Fruit fly (Drosophila melanogaster) whole organism, larva: ENCODE measurements around the gene Nph.

Experiments used
- noc ChIP-seq: fragments of 200-800 bp; sonication (Bioruptor generic); optimal IDR thresholded peaks from 3 replicates; lab custom pipeline; 2019; ENCODE audit warnings: missing biosample characterization, mild to moderate bottlenecking, missing genetic modification characterization, moderate library complexity

The Nph gene

dm6 chr3R:30004648-30005047 is at the start of gene Nph, which contains the start of gene Nlp:
Gene Nph (minus strand): TSS chr3R:30004861.
Gene Nlp (plus strand): TSS chr3R:30004785.
- TF ChIP-seq noc (tag; lab: Kevin White, UChicago), result peak; percentile 34

dm6 chr3R:30052455-30053046 is 47.9 kb upstream of the Nph start, which contains the start of gene Jasper:
Gene Jasper (plus strand): TSS chr3R:30052514.
- TF ChIP-seq noc (tag; lab: Kevin White, UChicago), result no peak

dm6 chr3R:30051933-30052332 is 47.3 kb upstream of the Nph start, which contains the start of gene CG15528:
Gene CG15528 (minus strand): TSS chr3R:30052112.
- TF ChIP-seq noc (tag; lab: Kevin White, UChicago), result no peak

dm6 chr3R:30050448-30050847 is 45.8 kb upstream of the Nph start:
- no peak for TF ChIP-seq noc (tag; lab: Kevin White, UChicago)

- peak; percentile 90 for TF ChIP-seq noc (tag; lab: Kevin White, UChicago)
Observed at dm6 chr3R:30046029-30047001, 41.7 kb upstream of the Nph start, which contains the start of the genes RpL32 and CG7943. Gene RpL32 (minus strand): TSS chr3R:30046161. Gene CG7943 (plus strand): TSS chr3R:30046470.

- TF ChIP-seq noc (tag; lab: Kevin White, UChicago), result no peak
Observed at dm6 chr3R:30043139-30043744, 38.6 kb upstream of the Nph start, which contains the start of gene Sry-delta. Gene Sry-delta (plus strand): TSS chr3R:30043341.

- no peak for TF ChIP-seq noc (tag; lab: Kevin White, UChicago)
Observed at dm6 chr3R:30040879-30041278, 36.2 kb upstream of the Nph start.

dm6 chr3R:30039494-30039893 is 34.8 kb upstream of the Nph start, which contains the start of the genes janA, Sry-alpha and Sry-beta:
Gene janA (minus strand): TSS chr3R:30039533.
Gene Sry-alpha (plus strand): TSS chr3R:30039719.
Gene Sry-beta (plus strand): TSS chr3R:30039719.
- TF ChIP-seq noc (tag; lab: Kevin White, UChicago), result no peak

dm6 chr3R:30038628-30039027 is 34.0 kb upstream of the Nph start, which contains the start of gene janB:
Gene janB (minus strand): TSS chr3R:30038728.
- TF ChIP-seq noc (tag; lab: Kevin White, UChicago), result no peak

dm6 chr3R:30037630-30038029 is 33.0 kb upstream of the Nph start, which contains the start of gene ocn:
Gene ocn (minus strand): TSS chr3R:30037730.
- TF ChIP-seq noc (tag; lab: Kevin White, UChicago), result no peak

dm6 chr3R:30036609-30037008 is 31.9 kb upstream of the Nph start, which contains the start of gene ZIPIC:
Gene ZIPIC (minus strand): TSS chr3R:30036870.
- no peak for TF ChIP-seq noc (tag; lab: Kevin White, UChicago)

dm6 chr3R:30032281-30032680 is 27.6 kb upstream of the Nph start:
- TF ChIP-seq noc (tag; lab: Kevin White, UChicago), result no peak

dm6 chr3R:30030061-30030460 is 25.4 kb upstream of the Nph start:
- no peak for TF ChIP-seq noc (tag; lab: Kevin White, UChicago)

dm6 chr3R:30023445-30023844 is 18.8 kb upstream of the Nph start:
- TF ChIP-seq noc (tag; lab: Kevin White, UChicago), result no peak

- TF ChIP-seq noc (tag; lab: Kevin White, UChicago), result no peak
Observed at dm6 chr3R:30022452-30023028, 17.9 kb upstream of the Nph start, which contains the start of the genes RpS28a and Axn. Gene RpS28a (minus strand): TSS chr3R:30022648. Gene Axn (plus strand): TSS chr3R:30022842.
